Fruit fly (Drosophila melanogaster) whole organism, embryonic: ENCODE measurements around the gene TwdlW.
A peak's percentile ranks its signal among the peaks of the same experiment; 100 is the strongest.

ENCODE experiments used
- Bdp1 ChIP-seq: fragments of 200-800 bp; sonication (Bioruptor generic); optimal IDR thresholded peaks from 3 replicates; lab custom pipeline; 2016; ENCODE audit warnings: missing biosample characterization, missing genetic modification characterization
- Blimp-1 ChIP-seq: fragments of 200-800 bp; sonication (Bioruptor generic); optimal IDR thresholded peaks from 3 replicates; lab custom pipeline; 2018; ENCODE audit warnings: missing biosample characterization, missing genetic modification characterization, mild to moderate bottlenecking, moderate library complexity, missing genetic modification reagents
- BtbVII ChIP-seq: fragments of 200-800 bp; sonication (Bioruptor generic); optimal IDR thresholded peaks from 3 replicates; lab custom pipeline; 2017; ENCODE audit warnings: missing biosample characterization, mild to moderate bottlenecking, missing genetic modification characterization
- CG10431 ChIP-seq: fragments of 200-800 bp; sonication (Bioruptor generic); optimal IDR thresholded peaks from 3 replicates; lab custom pipeline; 2018; ENCODE audit warnings: missing biosample characterization, mild to moderate bottlenecking, missing genetic modification characterization
- CG10565 ChIP-seq: fragments of 200-800 bp; sonication (Bioruptor generic); optimal IDR thresholded peaks from 3 replicates; lab custom pipeline; 2016; ENCODE audit warnings: missing biosample characterization, mild to moderate bottlenecking, missing genetic modification characterization
- CG13123 ChIP-seq: fragments of 200-800 bp; sonication (Bioruptor generic); optimal IDR thresholded peaks from 2 replicates; lab custom pipeline; 2016; ENCODE audit warnings: missing biosample characterization, missing genetic modification characterization
- CG14710 ChIP-seq: fragments of 200-800 bp; sonication (Bioruptor generic); optimal IDR thresholded peaks from 3 replicates; lab custom pipeline; 2019; ENCODE audit warnings: missing biosample characterization, mild to moderate bottlenecking, missing genetic modification characterization, moderate library complexity
- CG1602 ChIP-seq: fragments of 200-800 bp; sonication (Bioruptor generic); optimal IDR thresholded peaks from 3 replicates; lab custom pipeline; 2016; ENCODE audit warnings: missing biosample characterization, missing genetic modification characterization
- CG16863 ChIP-seq: fragments of 200-800 bp; sonication (Bioruptor generic); optimal IDR thresholded peaks from 3 replicates; lab custom pipeline; 2016; ENCODE audit warnings: missing biosample characterization, missing genetic modification characterization
- CG17328 ChIP-seq: fragments of 200-800 bp; sonication (Bioruptor generic); IDR thresholded peaks from 2 replicates; pipeline ENCODE4 v1.3.6; 2022; ENCODE audit warnings: missing biosample characterization, missing genetic modification characterization
- CG18476 ChIP-seq: fragments of 200-800 bp; sonication (Bioruptor generic); optimal IDR thresholded peaks from 2 replicates; lab custom pipeline; 2016; ENCODE audit warnings: missing biosample characterization, mild to moderate bottlenecking, missing genetic modification characterization
- CG18619 ChIP-seq: fragments of 200-800 bp; sonication (Bioruptor generic); optimal IDR thresholded peaks from 3 replicates; lab custom pipeline; 2017; ENCODE audit warnings: missing biosample characterization, mild to moderate bottlenecking, missing genetic modification characterization
- CG2120 ChIP-seq: fragments of 200-800 bp; sonication (Bioruptor generic); optimal IDR thresholded peaks from 3 replicates; lab custom pipeline; 2016; ENCODE audit warnings: missing biosample characterization, missing genetic modification characterization
- CG2712 ChIP-seq: fragments of 200-800 bp; optimal IDR thresholded peaks from 3 replicates; lab custom pipeline; 2019; ENCODE audit warnings: missing biosample characterization, mild to moderate bottlenecking, missing genetic modification characterization, moderate library complexity
- CG30020 ChIP-seq: fragments of 200-800 bp; optimal IDR thresholded peaks from 2 replicates; lab custom pipeline; 2019; ENCODE audit warnings: missing biosample characterization, mild to moderate bottlenecking, missing genetic modification characterization, moderate library complexity
- CG4707 ChIP-seq: fragments of 200-800 bp; sonication (Bioruptor generic); optimal IDR thresholded peaks from 2 replicates; lab custom pipeline; 2018; ENCODE audit warnings: missing biosample characterization, mild to moderate bottlenecking, missing genetic modification characterization, moderate library complexity
- CG5245 ChIP-seq: fragments of 200-800 bp; sonication (Bioruptor generic); optimal IDR thresholded peaks from 3 replicates; lab custom pipeline; 2016; ENCODE audit warnings: missing biosample characterization, missing genetic modification characterization
- Fer1 ChIP-seq: fragments of 200-800 bp; sonication (Bioruptor generic); optimal IDR thresholded peaks from 2 replicates; lab custom pipeline; 2017; ENCODE audit warnings: missing biosample characterization, mild to moderate bottlenecking, missing genetic modification characterization
- Fer3 ChIP-seq: fragments of 200-800 bp; sonication (Bioruptor generic); optimal IDR thresholded peaks from 2 replicates; lab custom pipeline; 2018; ENCODE audit warnings: missing biosample characterization, mild to moderate bottlenecking, missing genetic modification characterization, moderate library complexity
- Hmx ChIP-seq: fragments of 200-800 bp; sonication (Bioruptor generic); optimal IDR thresholded peaks from 2 replicates; lab custom pipeline; 2016; ENCODE audit warnings: missing biosample characterization, missing genetic modification characterization
- Kr ChIP-seq: fragments of 200-800 bp; sonication (Bioruptor generic); optimal IDR thresholded peaks from 2 replicates; lab custom pipeline; 2017; ENCODE audit warnings: missing biosample characterization, mild to moderate bottlenecking, missing genetic modification characterization
- Mes4 ChIP-seq: fragments of 200-800 bp; sonication (Bioruptor generic); optimal IDR thresholded peaks from 2 replicates; lab custom pipeline; 2016; ENCODE audit warnings: missing biosample characterization, missing genetic modification characterization
- Neu2 ChIP-seq: fragments of 200-800 bp; sonication (Bioruptor generic); optimal IDR thresholded peaks from 3 replicates; lab custom pipeline; 2016; ENCODE audit warnings: missing biosample characterization, missing genetic modification characterization, borderline replicate concordance
- Sox100B ChIP-seq: fragments of 200-800 bp; sonication (Bioruptor generic); optimal IDR thresholded peaks from 3 replicates; lab custom pipeline; 2018; ENCODE audit warnings: missing biosample characterization, mild to moderate bottlenecking, missing genetic modification characterization
- Usf ChIP-seq: fragments of 200-800 bp; sonication (Bioruptor generic); optimal IDR thresholded peaks from 2 replicates; lab custom pipeline; 2017; ENCODE audit warnings: missing genotype, missing biosample characterization, missing genetic modification characterization
- YL-1 ChIP-seq: fragments of 200-800 bp; sonication (Bioruptor generic); optimal IDR thresholded peaks from 3 replicates; lab custom pipeline; 2017; ENCODE audit warnings: missing biosample characterization, mild to moderate bottlenecking, missing genetic modification characterization
- ac ChIP-seq: fragments of 200-800 bp; sonication (Bioruptor generic); optimal IDR thresholded peaks from 3 replicates; lab custom pipeline; 2017; ENCODE audit warnings: missing biosample characterization, mild to moderate bottlenecking, missing genetic modification characterization
- bigmax ChIP-seq: fragments of 200-800 bp; sonication (Bioruptor generic); optimal IDR thresholded peaks from 2 replicates; lab custom pipeline; 2018; ENCODE audit warnings: missing biosample characterization, mild to moderate bottlenecking, missing genetic modification characterization
- btn ChIP-seq: fragments of 200-800 bp; sonication (Bioruptor generic); optimal IDR thresholded peaks from 2 replicates; lab custom pipeline; 2016; ENCODE audit warnings: missing biosample characterization, missing genetic modification characterization
- chinmo ChIP-seq: fragments of 200-800 bp; sonication (Bioruptor generic); IDR thresholded peaks from 4 replicates; pipeline ENCODE4 v1.3.6; 2022; ENCODE audit warnings: missing biosample characterization, missing genetic modification characterization; ENCODE audit not compliant: partially characterized antibody
- ci ChIP-seq: fragments of 200-800 bp; sonication (Bioruptor generic); IDR thresholded peaks from 3 replicates; pipeline ENCODE4 v1.3.6; 2022; ENCODE audit warnings: missing biosample characterization, missing genetic modification characterization
- grau ChIP-seq: fragments of 200-800 bp; optimal IDR thresholded peaks from 3 replicates; lab custom pipeline; 2019; ENCODE audit warnings: missing biosample characterization, mild to moderate bottlenecking, missing genetic modification characterization, moderate library complexity
- hbn ChIP-seq: fragments of 200-800 bp; sonication (Bioruptor generic); IDR thresholded peaks from 2 replicates; pipeline ENCODE4 v1.3.6; 2022; ENCODE audit warnings: missing biosample characterization, missing genetic modification characterization; ENCODE audit not compliant: partially characterized antibody
- inv ChIP-seq: fragments of 200-800 bp; sonication (Bioruptor generic); IDR thresholded peaks from 2 replicates; pipeline ENCODE4 v1.3.6; 2022; ENCODE audit warnings: missing biosample characterization, missing genetic modification characterization; ENCODE audit not compliant: partially characterized antibody
- knrl ChIP-seq: fragments of 200-800 bp; sonication (Bioruptor generic); IDR thresholded peaks from 3 replicates; pipeline ENCODE4 v1.3.6; 2022; ENCODE audit warnings: missing biosample characterization, missing genetic modification characterization; ENCODE audit not compliant: partially characterized antibody
- lola ChIP-seq, 3 experiments: fragments of >200 bp in 2 of 3; fragments of 200-800 bp in 1 of 3; sonication (Bioruptor generic) in 1 of 3; optimal IDR thresholded peaks; 2 replicates each; lab custom pipeline; 2017 to 2019; ENCODE audit warnings: missing biosample characterization in 3 of 3, missing genetic modification characterization in 3 of 3, mild to moderate bottlenecking in 1 of 3, moderate library complexity in 1 of 3
- nerfin-1 ChIP-seq: fragments of 200-800 bp; sonication (Bioruptor generic); optimal IDR thresholded peaks from 3 replicates; lab custom pipeline; 2019; ENCODE audit warnings: missing biosample characterization, mild to moderate bottlenecking, missing genetic modification characterization, moderate library complexity
- nerfin-2 ChIP-seq: fragments of 200-800 bp; sonication (Bioruptor generic); IDR thresholded peaks from 2 replicates; pipeline ENCODE4 v1.3.6; 2022; ENCODE audit warnings: missing biosample characterization, missing genetic modification characterization; ENCODE audit not compliant: partially characterized antibody
- p53 ChIP-seq: fragments of 200-800 bp; sonication (Bioruptor generic); optimal IDR thresholded peaks from 2 replicates; lab custom pipeline; 2016; ENCODE audit warnings: missing biosample characterization, missing genetic modification characterization
- pan ChIP-seq, 4 experiments: fragments of >200 bp in 3 of 4; fragments of 200-800 bp in 1 of 4; sonication (Bioruptor generic) in 1 of 4; optimal IDR thresholded peaks in 3 of 4; IDR thresholded peaks in 1 of 4; 2 replicates each; pipeline versions ENCODE4 v1.3.6 to Lab custom; 2017 to 2022; ENCODE audit warnings: missing biosample characterization in 2 of 4, missing genetic modification characterization in 2 of 4, mixed read lengths in 1 of 4
- pfk ChIP-seq: fragments of 200-800 bp; sonication (Bioruptor generic); optimal IDR thresholded peaks from 2 replicates; lab custom pipeline; 2018; ENCODE audit warnings: missing biosample characterization, mild to moderate bottlenecking, missing genetic modification characterization, moderate library complexity
- pzg ChIP-seq: fragments of 200-800 bp; sonication (Bioruptor generic); optimal IDR thresholded peaks from 3 replicates; lab custom pipeline; 2018; ENCODE audit warnings: missing biosample characterization, mild to moderate bottlenecking, missing genetic modification characterization, moderate library complexity
- sens ChIP-seq: fragments of 200-800 bp; sonication (Bioruptor generic); peaks from one replicate; lab custom pipeline; 2016; ENCODE audit warnings: missing biosample characterization, missing genetic modification characterization
- sima ChIP-seq: fragments of 200-800 bp; sonication (Bioruptor generic); optimal IDR thresholded peaks from 2 replicates; lab custom pipeline; 2016; ENCODE audit warnings: missing biosample characterization, missing genetic modification characterization
- stwl ChIP-seq: fragments of 200-800 bp; sonication (Bioruptor generic); optimal IDR thresholded peaks from 3 replicates; lab custom pipeline; 2018; ENCODE audit warnings: missing biosample characterization, mild to moderate bottlenecking, missing genetic modification characterization, moderate library complexity
- tio ChIP-seq: fragments of 200-800 bp; sonication (Bioruptor generic); optimal IDR thresholded peaks from 2 replicates; lab custom pipeline; 2017; ENCODE audit warnings: missing biosample characterization, missing genetic modification characterization, inconsistent platforms
- tll ChIP-seq, 2 experiments: fragments of 200-800 bp in 1 of 2; fragments of >200 bp in 1 of 2; sonication (Bioruptor generic) in 1 of 2; optimal IDR thresholded peaks; 2 replicates each; lab custom pipeline; 2017 to 2019; ENCODE audit warnings: missing biosample characterization in 2 of 2, missing genetic modification characterization in 2 of 2, mild to moderate bottlenecking in 1 of 2, moderate library complexity in 1 of 2
- vvl ChIP-seq: fragments of 200-800 bp; sonication (Bioruptor generic); IDR thresholded peaks from 2 replicates; pipeline ENCODE4 v1.3.6; 2022; ENCODE audit warnings: missing biosample characterization, missing genetic modification characterization

Gene TwdlW

DNA sequence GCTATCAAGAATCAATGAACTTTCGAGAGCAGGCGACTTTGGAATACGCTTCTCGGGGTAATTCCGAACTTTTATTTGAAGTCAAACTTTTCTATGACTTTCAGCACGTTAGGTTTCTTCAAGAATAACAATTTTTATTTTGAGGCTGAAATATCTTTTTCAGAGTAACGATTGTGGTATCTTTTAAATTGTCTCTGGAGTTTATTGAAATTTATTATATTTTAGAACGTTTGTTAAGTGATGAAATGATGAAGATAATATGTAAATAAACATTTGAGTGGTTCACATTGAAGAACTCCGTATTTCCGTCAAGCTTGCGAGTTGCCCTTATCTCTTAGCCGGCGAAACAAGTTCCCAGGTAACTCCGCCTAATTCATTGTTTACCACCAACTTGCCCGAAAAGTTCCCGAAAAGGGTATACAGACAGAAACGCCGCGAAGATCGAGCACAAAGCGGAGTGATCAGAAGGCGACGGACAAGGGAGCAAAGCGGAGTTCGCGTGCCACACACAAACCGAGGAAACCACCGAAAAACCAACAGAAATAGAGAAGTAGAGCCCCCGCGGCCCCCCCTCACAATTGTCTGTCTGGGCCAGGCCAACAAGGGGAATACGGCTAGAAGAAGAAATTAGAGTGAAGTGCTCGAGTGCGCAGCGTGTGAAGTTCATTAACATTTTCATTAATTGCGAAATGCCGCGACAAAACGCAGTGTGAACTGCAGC, 24.4 kb downstream of the TwdlW start (continued):
- TF ChIP-seq CG17328 (GFP tag; lab: Robert Waterston, UW) (no peak), Blimp-1 (GFP tag; lab: Kevin White, UChicago) (peak; percentile 39), sens (GFP tag; lab: Kevin White, UChicago) (peak; percentile 67), hbn (no peak), CG30020 (no peak), CG16863 (no peak), CG5245 (GFP tag; lab: Kevin White, UChicago) (no peak), CG18619 (GFP tag; lab: Kevin White, UChicago) (no peak), Hmx (GFP tag; lab: Kevin White, UChicago) (no peak), stwl (no peak), Neu2 (GFP tag; lab: Kevin White, UChicago) (no peak), sima (no peak), Usf (GFP tag; lab: Kevin White, UChicago) (no peak), CG18476 (no peak), vvl (GFP tag; lab: Robert Waterston, UW) (0 out of 2 replicates have a peak, but pooled peaks have one; percentile 13), grau (peak; percentile 29), CG13123 (GFP tag; lab: Kevin White, UChicago) (no peak), tio (GFP tag; lab: Kevin White, UChicago) (peak; percentile 17), pfk (no peak), tll (GFP tag; optimal IDR thresholded peaks at IDR 0.05; lab: Kevin White, UChicago) (no peak), ci (GFP tag; lab: Robert Waterston, UW) (no peak), inv (GFP tag; lab: Robert Waterston, UW) (no peak), pzg (GFP tag; lab: Kevin White, UChicago) (no peak), p53 (GFP tag; lab: Kevin White, UChicago) (no peak), CG2712 (tag; lab: Kevin White, UChicago) (peak; percentile 68), lola (GFP tag; optimal IDR thresholded peaks at IDR 0.05; lab: Kevin White, UChicago) (peak in 1 of 3 experiments; percentile 60), CG10431 (GFP tag; lab: Kevin White, UChicago) (no peak), YL-1 (GFP tag; lab: Kevin White, UChicago) (no peak), ac (GFP tag; lab: Kevin White, UChicago) (no peak), CG14710 (tag; lab: Kevin White, UChicago) (peak; percentile 22), BtbVII (no peak), nerfin-2 (GFP tag; lab: Robert Waterston, UW) (no peak), CG4707 (no peak), CG1602 (GFP tag; lab: Kevin White, UChicago) (no peak), bigmax (GFP tag; lab: Kevin White, UChicago) (no peak), Fer1 (GFP tag; lab: Kevin White, UChicago) (no peak), knrl (GFP tag; lab: Robert Waterston, UW) (no peak), Sox100B (peak; percentile 12), chinmo (no peak), pan (optimal IDR thresholded peaks at IDR 0.05; lab: Kevin White, UChicago) (no peak), pan (GFP tag; optimal IDR thresholded peaks at IDR 0.05 in 1 of 2, IDR thresholded peaks at IDR 0.05 in 1 of 2) (no peak), CG2120 (GFP tag; lab: Kevin White, UChicago) (peak; percentile 4), Mes4 (GFP tag; lab: Kevin White, UChicago) (no peak), Fer3 (tag; lab: Kevin White, UChicago) (no peak), nerfin-1 (tag; lab: Kevin White, UChicago) (no peak), CG10565 (GFP tag; lab: Kevin White, UChicago) (no peak), Kr (GFP tag; lab: Kevin White, UChicago) (no peak), Bdp1 (GFP tag; lab: Kevin White, UChicago) (no peak), btn (GFP tag; lab: Kevin White, UChicago) (no peak)
